Worm (Caenorhabditis elegans): ENCODE measurements around the gene chil-21.

chil-21 gene

DNA sequence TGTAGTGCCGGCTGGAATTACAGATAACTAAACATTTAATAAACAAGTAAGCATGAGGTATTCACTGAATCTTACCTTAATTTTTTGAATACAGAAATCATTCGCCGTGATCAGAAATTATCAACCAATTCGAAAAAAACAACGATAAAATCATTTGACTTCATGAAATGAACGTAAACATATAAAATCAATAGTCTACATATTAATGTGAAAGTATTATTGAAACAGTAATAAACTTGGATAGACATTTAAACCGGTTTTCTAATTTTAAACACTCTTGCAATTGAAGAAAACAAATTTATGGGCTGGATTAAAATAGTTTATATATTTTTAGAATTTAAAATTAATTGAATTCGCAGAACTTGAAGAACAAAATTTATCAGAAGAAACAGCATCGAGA lies 19.9 kb downstream of the chil-21 start, which contains the start of gene chil-16:
chil-16 (minus strand) TSS at position 101 of the 400 bp plus-strand sequence.
- TF ChIP-seq ztf-18 (tag; optimal IDR thresholded peaks at IDR 0.05), result no peak
- no peak for TF ChIP-seq pha-4 (tag; optimal IDR thresholded peaks at IDR 0.05)
- TF ChIP-seq lsl-1 (GFP tag; optimal IDR thresholded peaks at IDR 0.05), result no peak
- TF ChIP-seq C17E4.6 (GFP tag; IDR thresholded peaks at IDR 0.05), result no peak
- TF ChIP-seq let-607 (tag; optimal IDR thresholded peaks at IDR 0.05), result no peak
- no peak for TF ChIP-seq ztf-6 (GFP tag; IDR thresholded peaks at IDR 0.05)
- TF ChIP-seq snpc-4 (GFP tag; optimal IDR thresholded peaks at IDR 0.05), result no peak
- TF ChIP-seq snpc-4 (tag; optimal IDR thresholded peaks at IDR 0.05), result no peak
- TF ChIP-seq mxl-1 (tag; optimal IDR thresholded peaks at IDR 0.05), result no peak
- TF ChIP-seq lin-54 (GFP tag; optimal IDR thresholded peaks at IDR 0.05), result no peak
- no peak for TF ChIP-seq athp-1 (tag; optimal IDR thresholded peaks at IDR 0.05)
- no peak for TF ChIP-seq ekl-4 (GFP tag; IDR thresholded peaks at IDR 0.05)
- no peak for TF ChIP-seq K11D2.4 (GFP tag; IDR thresholded peaks at IDR 0.05)
- TF ChIP-seq hsf-1 (GFP tag; IDR thresholded peaks at IDR 0.05), result no peak
- TF ChIP-seq F52B5.7 (tag; optimal IDR thresholded peaks at IDR 0.05), result no peak
- TF ChIP-seq egl-44 (GFP tag; IDR thresholded peaks at IDR 0.05), result no peak
- no peak for TF ChIP-seq sdz-38 (tag; optimal IDR thresholded peaks at IDR 0.05)
- TF ChIP-seq madf-8 (GFP tag; conservative IDR thresholded peaks at IDR 0.05), result no peak
- no peak for TF ChIP-seq efl-1 (GFP tag; optimal IDR thresholded peaks at IDR 0.05)

- TF ChIP-seq pbrm-1 (GFP tag; IDR thresholded peaks at IDR 0.05) (no peak), ets-4 (GFP tag; optimal IDR thresholded peaks at IDR 0.05) (no peak), F37B4.10 (GFP tag; IDR thresholded peaks at IDR 0.05) (no peak), attf-5 (GFP tag; optimal IDR thresholded peaks at IDR 0.05) (no peak), fkh-3 (tag; optimal IDR thresholded peaks at IDR 0.05) (no peak), mel-28 (tag; optimal IDR thresholded peaks at IDR 0.05; ENCODE audit: borderline replicate concordance) (no peak), egl-44 (GFP tag; IDR thresholded peaks at IDR 0.05) (no peak), B0035.1 (tag; optimal IDR thresholded peaks at IDR 0.05) (no peak), ceh-79 (tag; optimal IDR thresholded peaks at IDR 0.05) (no peak), Y79H2A.3 (GFP tag; conservative IDR thresholded peaks at IDR 0.05) (no peak), attf-6 (GFP tag; IDR thresholded peaks at IDR 0.05) (no peak), rec-8 (tag; optimal IDR thresholded peaks at IDR 0.05) (no peak), xnd-1 (tag; optimal IDR thresholded peaks at IDR 0.05) (no peak), madf-3 (GFP tag; IDR thresholded peaks at IDR 0.05) (no peak)
These were observed 21.7 kb downstream of the chil-21 start, which contains the start of gene chil-17 for ce11 chrII:9440060-9440459. TSS of gene chil-17 (minus strand) at chrII:9440160.

- TF ChIP-seq madf-8 (GFP tag; conservative IDR thresholded peaks at IDR 0.05) (no peak), attf-5 (GFP tag; optimal IDR thresholded peaks at IDR 0.05) (no peak), nhr-27 (tag; optimal IDR thresholded peaks at IDR 0.05) (no peak), chd-7 (tag; optimal IDR thresholded peaks at IDR 0.05) (no peak), ceh-100 (GFP tag; IDR thresholded peaks at IDR 0.05) (no peak), akir-1 (GFP tag; optimal IDR thresholded peaks at IDR 0.05) (no peak), aptf-3 (GFP tag; IDR thresholded peaks at IDR 0.05) (no peak)
These were observed 22.9 kb downstream of the chil-21 start for ce11 chrII:9438853-9439252.
